Fruit fly (Drosophila melanogaster): ENCODE measurements around the gene spn-D.

The spn-D gene

DNA sequence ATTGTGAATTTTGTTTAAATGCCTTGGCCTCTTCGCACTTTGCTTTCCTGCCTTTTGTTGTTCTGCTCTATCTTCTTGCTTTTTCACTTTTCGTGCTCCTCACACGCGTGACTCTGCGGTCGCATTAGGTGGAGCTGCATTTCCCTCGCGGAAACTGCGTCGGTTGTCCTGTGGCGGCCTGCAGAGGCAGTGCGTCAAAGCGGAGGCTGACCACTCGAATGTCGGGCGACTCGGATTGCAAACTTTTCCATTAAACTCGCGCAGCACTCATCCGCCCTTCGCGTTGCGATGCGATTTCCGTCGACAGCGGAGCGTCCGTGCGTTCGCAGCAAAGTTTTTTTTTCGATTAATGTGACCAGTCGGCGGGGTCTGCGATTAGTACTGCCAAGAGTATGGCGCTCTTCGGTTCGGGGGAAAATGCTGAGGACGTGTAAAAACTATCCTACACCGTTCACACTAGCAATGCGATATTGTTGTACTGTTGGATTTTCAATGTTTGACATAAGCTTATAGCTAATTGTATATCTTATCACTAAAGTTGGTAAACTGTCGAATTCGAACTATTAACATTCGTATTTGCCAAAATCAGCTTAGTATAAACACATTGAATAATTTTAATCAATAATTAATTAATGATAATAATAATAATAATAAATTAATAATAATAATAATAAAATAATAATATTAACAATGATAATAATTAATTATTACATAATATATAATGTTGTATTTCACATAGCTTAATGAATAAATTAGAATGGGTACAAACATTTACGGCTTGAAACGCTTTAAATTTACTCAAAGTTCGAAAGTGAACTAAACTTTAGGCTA lies 14.6 kb upstream of the spn-D start, which contains the start of gene CG6051 (continued):
- no peak for TF ChIP-seq Sox102F (GFP tag; optimal IDR thresholded peaks at IDR 0.05)
- TF ChIP-seq cyc (GFP tag; optimal IDR thresholded peaks at IDR 0.05) = peak; percentile 44
- TF ChIP-seq Blimp-1 (GFP tag; optimal IDR thresholded peaks at IDR 0.05) = no peak
- peak; percentile 21 for TF ChIP-seq CG6808 (GFP tag; optimal IDR thresholded peaks at IDR 0.05)
- peak; percentile 7 for TF ChIP-seq salr (GFP tag; optimal IDR thresholded peaks at IDR 0.05)
- peak; percentile 58 for TF ChIP-seq lz (GFP tag; optimal IDR thresholded peaks at IDR 0.05)
- peak; percentile 34 for TF ChIP-seq Sox15 (GFP tag; optimal IDR thresholded peaks at IDR 0.05)
- no peak for TF ChIP-seq Lpt (GFP tag; optimal IDR thresholded peaks at IDR 0.05)
- no peak for TF ChIP-seq Hr38 (GFP tag; optimal IDR thresholded peaks at IDR 0.05)
- TF ChIP-seq CG31627 (GFP tag; optimal IDR thresholded peaks at IDR 0.05) = peak; percentile 61
- TF ChIP-seq CG3919 (GFP tag; optimal IDR thresholded peaks at IDR 0.05) = peak; percentile 54
- TF ChIP-seq dsx (GFP tag; optimal IDR thresholded peaks at IDR 0.05; ENCODE audit: poor library complexity, severe bottlenecking) = peak; percentile 7
- peak; percentile 44 for TF ChIP-seq Eip78C (GFP tag)
- TF ChIP-seq fd59A (GFP tag; optimal IDR thresholded peaks at IDR 0.05) = no peak
- TF ChIP-seq ss (GFP tag; optimal IDR thresholded peaks at IDR 0.05) = peak; percentile 41 to 46
- TF ChIP-seq vri (GFP tag; optimal IDR thresholded peaks at IDR 0.05) = peak; percentile 36
- no peak for TF ChIP-seq CG8119 (GFP tag; IDR thresholded peaks at IDR 0.05)
- TF ChIP-seq CG10631 (GFP tag; optimal IDR thresholded peaks at IDR 0.05) = peak; percentile 41
- no peak for TF ChIP-seq CG11294 (GFP tag; IDR thresholded peaks at IDR 0.05)
- TF ChIP-seq CG7368 (GFP tag; optimal IDR thresholded peaks at IDR 0.05) = no peak
- peak; percentile 54 for TF ChIP-seq Hr4 (GFP tag; optimal IDR thresholded peaks at IDR 0.05)
- TF ChIP-seq CG11762 (GFP tag; optimal IDR thresholded peaks at IDR 0.05; ENCODE audit: insufficient read depth) = no peak
- no peak for TF ChIP-seq Met (GFP tag; optimal IDR thresholded peaks at IDR 0.05)
- TF ChIP-seq CG10669 (GFP tag; optimal IDR thresholded peaks at IDR 0.05) = no peak
- TF ChIP-seq Smox (GFP tag; optimal IDR thresholded peaks at IDR 0.05) = peak; percentile 41
- TF ChIP-seq Ets21C (GFP tag; optimal IDR thresholded peaks at IDR 0.05) = peak; percentile 36
- no peak for TF ChIP-seq CG8319 (GFP tag; optimal IDR thresholded peaks at IDR 0.05)
- no peak for TF ChIP-seq CG8632 (GFP tag; optimal IDR thresholded peaks at IDR 0.05)
- TF ChIP-seq CG11902 (GFP tag; optimal IDR thresholded peaks at IDR 0.05) = no peak
- TF ChIP-seq achi (GFP tag; optimal IDR thresholded peaks at IDR 0.05) = peak; percentile 37
- TF ChIP-seq CG6276 (GFP tag; optimal IDR thresholded peaks at IDR 0.05) = peak; percentile 55
- peak; percentile 38 for TF ChIP-seq OdsH (GFP tag; optimal IDR thresholded peaks at IDR 0.05)
- peak; percentile 66 for TF ChIP-seq CG6854 (GFP tag; optimal IDR thresholded peaks at IDR 0.05)
- TF ChIP-seq CG16779 (tag; optimal IDR thresholded peaks at IDR 0.05) = peak; percentile 37
- no peak for TF ChIP-seq Ets96B (tag; optimal IDR thresholded peaks at IDR 0.05)
- peak; percentile 37 for TF ChIP-seq CG3032 (tag; optimal IDR thresholded peaks at IDR 0.05)
- peak; percentile 84 for TF ChIP-seq svp (GFP tag)

DNA sequence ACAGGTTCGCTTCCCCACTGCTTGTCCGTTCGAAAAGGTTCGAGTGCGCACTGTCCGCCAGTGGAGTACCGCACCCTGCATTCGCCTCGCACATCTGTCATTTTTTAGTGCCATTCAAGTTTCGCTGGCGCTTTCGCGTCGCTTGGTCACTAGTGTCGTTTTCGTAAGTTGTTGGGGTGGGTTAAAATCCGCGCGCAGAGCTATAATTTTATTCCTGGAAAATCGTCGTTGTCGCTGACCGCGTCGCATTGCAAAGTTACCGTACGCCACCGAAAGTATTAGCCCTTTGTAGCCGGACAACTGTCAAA lies 14.0 kb upstream of the spn-D start, which contains the start of gene Men-b:
Gene Men-b, plus strand, starts transcription at position 147 of the 308 bp plus-strand sequence.
- TF ChIP-seq achi (GFP tag; optimal IDR thresholded peaks at IDR 0.05) = no peak
- peak; percentile 100 for TF ChIP-seq CG1621 (tag; optimal IDR thresholded peaks at IDR 0.05)

Measured in whole organism, prepupa.